Fruit fly (Drosophila melanogaster) whole organism, embryonic: ENCODE data around the gene CG14052.

Experiments used
- CG10209 ChIP-seq: fragments of 200-800 bp; sonication (Bioruptor generic); optimal IDR thresholded peaks from 3 replicates; lab custom pipeline; 2017; ENCODE audit warnings: missing biosample characterization, mild to moderate bottlenecking, missing genetic modification characterization, missing genetic modification reagents
- CG10321 ChIP-seq: fragments of 200-800 bp; sonication (Bioruptor generic); IDR thresholded peaks from 2 replicates; pipeline ENCODE4 v1.3.6; 2022; ENCODE audit warnings: missing biosample characterization, missing genetic modification characterization
- CG10462 ChIP-seq: fragments of 200-800 bp; sonication (Bioruptor generic); optimal IDR thresholded peaks from 2 replicates; lab custom pipeline; 2016; ENCODE audit warnings: missing biosample characterization, missing genetic modification characterization
- CG11560 ChIP-seq: fragments of 200-800 bp; sonication (Bioruptor generic); IDR thresholded peaks from 3 replicates; pipeline ENCODE4 v1.3.6; 2022; ENCODE audit warnings: missing biosample characterization, missing genetic modification characterization
- CG12071 ChIP-seq: fragments of 200-800 bp; sonication (Bioruptor generic); optimal IDR thresholded peaks from 3 replicates; lab custom pipeline; 2018; ENCODE audit warnings: missing biosample characterization, mild to moderate bottlenecking, missing genetic modification characterization
- CG12769 ChIP-seq: fragments of 200-800 bp; sonication (Bioruptor generic); optimal IDR thresholded peaks from 2 replicates; lab custom pipeline; 2019; ENCODE audit warnings: missing biosample characterization, mild to moderate bottlenecking, missing genetic modification characterization, moderate library complexity
- CG12942 ChIP-seq: fragments of 200-800 bp; sonication (Bioruptor generic); optimal IDR thresholded peaks from 3 replicates; lab custom pipeline; 2016; ENCODE audit warnings: missing biosample characterization, missing genetic modification characterization
- CG18262 ChIP-seq: fragments of 200-800 bp; optimal IDR thresholded peaks from 3 replicates; lab custom pipeline; 2019; ENCODE audit warnings: missing biosample characterization, mild to moderate bottlenecking, missing genetic modification characterization, moderate library complexity
- CG18764 ChIP-seq: fragments of 200-800 bp; sonication (Bioruptor generic); optimal IDR thresholded peaks from 3 replicates; lab custom pipeline; 2016; ENCODE audit warnings: missing biosample characterization, missing genetic modification characterization
- CG2678 ChIP-seq: fragments of 200-800 bp; sonication (Bioruptor generic); optimal IDR thresholded peaks from 3 replicates; lab custom pipeline; 2019; ENCODE audit warnings: missing biosample characterization, mild to moderate bottlenecking, missing genetic modification characterization, moderate library complexity
- CG42726 ChIP-seq: fragments of 200-800 bp; sonication (Bioruptor generic); IDR thresholded peaks from 2 replicates; pipeline ENCODE4 v1.3.6; 2022; ENCODE audit warnings: missing biosample characterization, missing genetic modification characterization; ENCODE audit not compliant: partially characterized antibody
- CG4282 ChIP-seq: fragments of 200-800 bp; sonication (Bioruptor generic); optimal IDR thresholded peaks from 2 replicates; lab custom pipeline; 2016; ENCODE audit warnings: missing biosample characterization, missing genetic modification characterization
- CG4328 ChIP-seq: fragments of 200-800 bp; sonication (Bioruptor generic); optimal IDR thresholded peaks from 3 replicates; lab custom pipeline; 2017; ENCODE audit warnings: missing biosample characterization, missing genetic modification reagents, missing genetic modification characterization
- CG7928 ChIP-seq: fragments of 200-800 bp; sonication (Bioruptor generic); optimal IDR thresholded peaks from 2 replicates; lab custom pipeline; 2017; ENCODE audit warnings: missing biosample characterization, mild to moderate bottlenecking, missing genetic modification characterization
- CG8281 ChIP-seq: fragments of 200-800 bp; sonication (Bioruptor generic); optimal IDR thresholded peaks from 2 replicates; lab custom pipeline; 2018; ENCODE audit warnings: missing biosample characterization, mild to moderate bottlenecking, missing genetic modification characterization, moderate library complexity
- CG8765 ChIP-seq: fragments of 200-800 bp; sonication (Bioruptor generic); IDR thresholded peaks from 2 replicates; pipeline ENCODE4 v1.3.6; 2022; ENCODE audit warnings: missing biosample characterization, missing genetic modification characterization
- CG9876 ChIP-seq: fragments of 200-800 bp; sonication (Bioruptor generic); optimal IDR thresholded peaks from 2 replicates; lab custom pipeline; 2016; ENCODE audit warnings: missing biosample characterization, missing genetic modification characterization
- CG9932 ChIP-seq: fragments of 200-800 bp; sonication (Bioruptor generic); IDR thresholded peaks from 2 replicates; pipeline ENCODE4 v1.3.6; 2022; ENCODE audit warnings: missing biosample characterization, missing genetic modification characterization
- Dad ChIP-seq: fragments of 200-800 bp; sonication (Bioruptor generic); optimal IDR thresholded peaks from 3 replicates; lab custom pipeline; 2016; ENCODE audit warnings: missing biosample characterization, missing genetic modification characterization
- Dfd ChIP-seq, 2 experiments: fragments of >200 bp; optimal IDR thresholded peaks; 2 replicates each; lab custom pipeline; 2017; ENCODE audit warnings: missing biosample characterization in 2 of 2, missing genetic modification characterization in 2 of 2
- Dip3 ChIP-seq: fragments of 200-800 bp; sonication (Bioruptor generic); optimal IDR thresholded peaks from 3 replicates; lab custom pipeline; 2016; ENCODE audit warnings: missing biosample characterization, missing genetic modification characterization
- Dref ChIP-seq: fragments of 200-800 bp; sonication (Bioruptor generic); IDR thresholded peaks from 2 replicates; pipeline ENCODE4 v1.3.6; 2022; ENCODE audit warnings: missing biosample characterization, missing genetic modification characterization
- E2f1 ChIP-seq: fragments of 200-800 bp; sonication (Bioruptor generic); IDR thresholded peaks from 2 replicates; pipeline ENCODE4 v1.3.6; 2022; ENCODE audit warnings: missing biosample characterization, missing genetic modification characterization
- Elba2 ChIP-seq: fragments of 200-800 bp; sonication (Bioruptor generic); optimal IDR thresholded peaks from 3 replicates; lab custom pipeline; 2016; ENCODE audit warnings: missing biosample characterization, missing genetic modification characterization
- Ets65A ChIP-seq: fragments of 200-800 bp; sonication (Bioruptor generic); peaks from one replicate; lab custom pipeline; 2016; ENCODE audit warnings: missing biosample characterization, missing genetic modification characterization
- Ets97D ChIP-seq: fragments of 200-800 bp; sonication (Bioruptor generic); optimal IDR thresholded peaks from 3 replicates; lab custom pipeline; 2016; ENCODE audit warnings: missing biosample characterization, missing genetic modification characterization
- Hand ChIP-seq: fragments of 200-800 bp; sonication (Bioruptor generic); optimal IDR thresholded peaks from 2 replicates; lab custom pipeline; 2017; ENCODE audit warnings: mild to moderate bottlenecking, missing biosample characterization, missing genetic modification reagents, missing genetic modification characterization
- Hey ChIP-seq: fragments of 200-800 bp; sonication (Bioruptor generic); optimal IDR thresholded peaks from 3 replicates; lab custom pipeline; 2018; ENCODE audit warnings: missing biosample characterization, mild to moderate bottlenecking, missing genetic modification characterization
- Med ChIP-seq: fragments of 200-800 bp; sonication (Bioruptor generic); peaks from one replicate; lab custom pipeline; 2016; ENCODE audit warnings: missing biosample characterization, missing genetic modification characterization, mild to moderate bottlenecking, inconsistent platforms, moderate library complexity
- Myb ChIP-seq: fragments of 200-800 bp; sonication (Bioruptor generic); optimal IDR thresholded peaks from 2 replicates; lab custom pipeline; 2016; ENCODE audit warnings: missing biosample characterization, missing genetic modification characterization
- NC2β ChIP-seq: fragments of 200-800 bp; sonication (Bioruptor generic); optimal IDR thresholded peaks from 2 replicates; lab custom pipeline; 2016; ENCODE audit warnings: missing biosample characterization, missing genetic modification characterization
- bcd ChIP-seq: fragments of 200-800 bp; sonication (Bioruptor generic); optimal IDR thresholded peaks from 2 replicates; lab custom pipeline; 2017; ENCODE audit warnings: missing biosample characterization, mild to moderate bottlenecking, missing genetic modification characterization
- danr ChIP-seq: fragments of 200-800 bp; sonication (Bioruptor generic); IDR thresholded peaks from 2 replicates; pipeline ENCODE4 v1.3.6; 2022; ENCODE audit warnings: missing biosample characterization, missing genetic modification characterization
- disco-r ChIP-seq: fragments of 200-800 bp; sonication (Bioruptor generic); optimal IDR thresholded peaks from 2 replicates; lab custom pipeline; 2016; ENCODE audit warnings: missing biosample characterization, missing genetic modification characterization
- exex ChIP-seq: fragments of 200-800 bp; sonication (Bioruptor generic); optimal IDR thresholded peaks from 4 replicates; lab custom pipeline; 2018; ENCODE audit warnings: missing biosample characterization, mild to moderate bottlenecking, missing genetic modification characterization, moderate library complexity
- gcm ChIP-seq: fragments of 200-800 bp; sonication (Bioruptor generic); optimal IDR thresholded peaks from 2 replicates; lab custom pipeline; 2019; ENCODE audit warnings: missing biosample characterization, mild to moderate bottlenecking, missing genetic modification characterization, moderate library complexity
- hbn ChIP-seq: fragments of 200-800 bp; sonication (Bioruptor generic); IDR thresholded peaks from 2 replicates; pipeline ENCODE4 v1.3.6; 2022; ENCODE audit warnings: missing biosample characterization, missing genetic modification characterization; ENCODE audit not compliant: partially characterized antibody
- kni ChIP-seq: fragments of 200-800 bp; sonication (Bioruptor generic); optimal IDR thresholded peaks from 3 replicates; lab custom pipeline; 2017; ENCODE audit warnings: mild to moderate bottlenecking, missing biosample characterization, missing genetic modification reagents, missing genetic modification characterization
- lbe ChIP-seq: fragments of 200-800 bp; sonication (Bioruptor generic); optimal IDR thresholded peaks from 2 replicates; lab custom pipeline; 2016; ENCODE audit warnings: missing biosample characterization, mild to moderate bottlenecking, missing genetic modification characterization
- lilli ChIP-seq: fragments of 200-800 bp; sonication (Bioruptor generic); optimal IDR thresholded peaks from 3 replicates; lab custom pipeline; 2016; ENCODE audit warnings: missing biosample characterization, missing genetic modification characterization
- nau ChIP-seq: fragments of 200-800 bp; sonication (Bioruptor generic); optimal IDR thresholded peaks from 3 replicates; lab custom pipeline; 2017; ENCODE audit warnings: missing biosample characterization, mild to moderate bottlenecking, missing genetic modification characterization, missing genetic modification reagents
- nerfin-1 ChIP-seq: fragments of 200-800 bp; sonication (Bioruptor generic); optimal IDR thresholded peaks from 3 replicates; lab custom pipeline; 2019; ENCODE audit warnings: missing biosample characterization, mild to moderate bottlenecking, missing genetic modification characterization, moderate library complexity
- p53 ChIP-seq: fragments of 200-800 bp; sonication (Bioruptor generic); optimal IDR thresholded peaks from 2 replicates; lab custom pipeline; 2016; ENCODE audit warnings: missing biosample characterization, missing genetic modification characterization
- pfk ChIP-seq: fragments of 200-800 bp; sonication (Bioruptor generic); optimal IDR thresholded peaks from 2 replicates; lab custom pipeline; 2018; ENCODE audit warnings: missing biosample characterization, mild to moderate bottlenecking, missing genetic modification characterization, moderate library complexity
- pita ChIP-seq: fragments of 200-800 bp; sonication (Bioruptor generic); optimal IDR thresholded peaks from 2 replicates; lab custom pipeline; 2017; ENCODE audit warnings: missing biosample characterization, mild to moderate bottlenecking, missing genetic modification characterization
- pnt ChIP-seq: fragments of 200-800 bp; sonication (Bioruptor generic); optimal IDR thresholded peaks from 3 replicates; lab custom pipeline; 2016; ENCODE audit warnings: missing biosample characterization, missing genetic modification characterization
- pzg ChIP-seq: fragments of 200-800 bp; sonication (Bioruptor generic); optimal IDR thresholded peaks from 3 replicates; lab custom pipeline; 2018; ENCODE audit warnings: missing biosample characterization, mild to moderate bottlenecking, missing genetic modification characterization, moderate library complexity
- rib ChIP-seq: fragments of 200-800 bp; sonication (Bioruptor generic); IDR thresholded peaks from 2 replicates; pipeline ENCODE4 v1.3.6; 2022; ENCODE audit warnings: missing biosample characterization, missing genetic modification characterization
- sima ChIP-seq: fragments of 200-800 bp; sonication (Bioruptor generic); optimal IDR thresholded peaks from 2 replicates; lab custom pipeline; 2016; ENCODE audit warnings: missing biosample characterization, missing genetic modification characterization
- sna ChIP-seq: fragments of 200-800 bp; sonication (Bioruptor generic); IDR thresholded peaks from 2 replicates; pipeline ENCODE4 v1.3.6; 2022; ENCODE audit warnings: missing biosample characterization, missing genetic modification characterization; ENCODE audit not compliant: partially characterized antibody
- sug ChIP-seq: fragments of 200-800 bp; optimal IDR thresholded peaks from 2 replicates; lab custom pipeline; 2019; ENCODE audit warnings: missing biosample characterization, mild to moderate bottlenecking, missing genetic modification characterization, moderate library complexity

CG14052 gene

dm6 chrX:2270557-2270930, 47.0 kb downstream of the CG14052 start, which contains the start of gene CG2924 (continued):
- TF ChIP-seq kni (peak; percentile 11), CG12942 (GFP tag; lab: Kevin White, UChicago) (peak; percentile 29), pita (GFP tag; lab: Kevin White, UChicago) (peak; percentile 97), CG8281 (no peak), CG42726 (GFP tag; lab: Robert Waterston, UW) (peak; percentile 100), CG9932 (GFP tag; lab: Robert Waterston, UW) (peak; percentile 95), CG18764 (GFP tag; lab: Kevin White, UChicago) (peak; percentile 21), sna (GFP tag; lab: Robert Waterston, UW) (peak; percentile 99), CG8765 (GFP tag; lab: Robert Waterston, UW) (peak; percentile 61), Myb (GFP tag; lab: Kevin White, UChicago) (peak; percentile 70), Dip3 (GFP tag; lab: Kevin White, UChicago) (peak; percentile 78), pzg (GFP tag; lab: Kevin White, UChicago) (peak; percentile 100), Ets65A (GFP tag; lab: Kevin White, UChicago) (peak; percentile 94), CG18262 (tag; lab: Kevin White, UChicago) (no peak), CG4328 (GFP tag; lab: Kevin White, UChicago) (no peak), Ets97D (GFP tag; lab: Kevin White, UChicago) (peak; percentile 92), sima (no peak), CG12071 (GFP tag; lab: Kevin White, UChicago) (no peak), E2f1 (GFP tag; lab: Robert Waterston, UW) (no peak), Dfd (GFP tag; optimal IDR thresholded peaks at IDR 0.05; lab: Kevin White, UChicago) (no peak), CG7928 (GFP tag; lab: Kevin White, UChicago) (peak; percentile 45), gcm (GFP tag; lab: Kevin White, UChicago) (peak; percentile 20), lbe (peak; percentile 72), CG11560 (tag; lab: Robert Waterston, UW) (peak; percentile 76; the same call in 2 of the 3 replicates), p53 (GFP tag; lab: Kevin White, UChicago) (peak; percentile 90), pnt (GFP tag; lab: Kevin White, UChicago) (peak; percentile 21), Hand (GFP tag; lab: Kevin White, UChicago) (no peak), Dad (GFP tag; lab: Kevin White, UChicago) (peak; percentile 67), hbn (peak; percentile 100), lilli (GFP tag; lab: Kevin White, UChicago) (peak; percentile 79), pfk (GFP tag; lab: Kevin White, UChicago) (peak; percentile 29), CG9876 (GFP tag; lab: Kevin White, UChicago) (peak; percentile 59), Elba2 (GFP tag; lab: Kevin White, UChicago) (no peak), CG12769 (tag; lab: Kevin White, UChicago) (peak; percentile 73), disco-r (GFP tag; lab: Kevin White, UChicago) (peak; percentile 47), nerfin-1 (tag; lab: Kevin White, UChicago) (peak; percentile 34), Med (GFP tag; lab: Kevin White, UChicago) (peak; percentile 97), CG10209 (peak; percentile 23), CG2678 (peak; percentile 19), NC2β (GFP tag; lab: Kevin White, UChicago) (peak; percentile 54), rib (GFP tag; lab: Robert Waterston, UW) (peak; percentile 84), CG4282 (GFP tag; lab: Kevin White, UChicago) (peak; percentile 33), CG10321 (GFP tag; lab: Robert Waterston, UW) (no peak), sug (tag; lab: Kevin White, UChicago) (peak; percentile 63), Hey (no peak), Dref (GFP tag; lab: Robert Waterston, UW) (peak; percentile 100), bcd (GFP tag; lab: Kevin White, UChicago) (peak; percentile 43), danr (GFP tag; lab: Robert Waterston, UW) (no peak), exex (peak; percentile 54), nau (GFP tag; lab: Kevin White, UChicago) (no peak), CG10462 (GFP tag; lab: Kevin White, UChicago) (no peak)
